Worm (Caenorhabditis elegans) whole organism, early embryonic: Measurements from ENCODE around the gene nhr-135.

ENCODE experiments used
- ama-1 ChIP-seq: fragments of 150-350 bp; optimal IDR thresholded peaks from 2 replicates; lab custom pipeline; 2014
- flt-1 ChIP-seq: fragments of 200-800 bp; sonication (Bioruptor generic); IDR thresholded peaks from 2 replicates; pipeline ENCODE4 v1.3.6; 2022; ENCODE audit warnings: missing genetic modification characterization, missing compliant biosample characterization
- tbx-11 ChIP-seq: fragments of 200-800 bp; sonication (Bioruptor generic); IDR thresholded peaks from 2 replicates; pipeline ENCODE4 v1.3.6; 2022; ENCODE audit warnings: missing genetic modification characterization, missing compliant biosample characterization
- tra-4 ChIP-seq: sonication (generic microtip); optimal IDR thresholded peaks from 2 replicates; lab custom pipeline; 2017; ENCODE audit warnings: missing genetic modification characterization, missing compliant biosample characterization

- TF ChIP-seq flt-1 (GFP tag; lab: Robert Waterston, UW) (no peak), ama-1 (lab: Kevin White, UChicago) (no peak), tbx-11 (no peak), tra-4 (tag; lab: Kevin White, UChicago) (no peak)
These were observed 26.6 kb upstream of the nhr-135 start, which contains the start of gene srx-34 for ce11 chrV:7120168-7120567.
